Worm (Caenorhabditis elegans): Measurements from ENCODE around the gene C25G4.17.

DNA sequence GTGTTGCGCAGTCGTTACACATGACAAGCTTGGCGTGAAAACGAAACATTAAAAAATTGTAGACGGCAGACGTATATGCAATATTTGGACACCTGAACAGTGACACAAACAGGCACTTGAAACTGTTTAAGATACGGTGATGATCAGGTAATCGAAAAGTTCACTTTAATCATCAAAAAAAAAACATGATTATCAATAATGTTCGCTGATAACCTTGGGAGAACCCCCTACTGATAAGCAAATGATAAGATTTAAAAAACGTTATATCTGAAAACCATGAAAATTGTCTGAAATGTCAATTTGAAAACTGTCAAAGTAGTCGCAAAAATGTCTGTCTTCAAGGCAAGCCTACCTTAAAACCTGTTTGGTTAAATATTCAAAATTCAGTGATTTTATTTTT, 41.8 kb upstream of the C25G4.17 start:
- TF ChIP-seq pha-4 (tag; optimal IDR thresholded peaks at IDR 0.05): no peak
- TF ChIP-seq nhr-90 (tag; optimal IDR thresholded peaks at IDR 0.05): no peak
